Worm (Caenorhabditis elegans): ENCODE measurements around the gene wdr-83.
A peak's percentile ranks its signal among the peaks of the same experiment; 100 is the strongest.

wdr-83 gene

DNA sequence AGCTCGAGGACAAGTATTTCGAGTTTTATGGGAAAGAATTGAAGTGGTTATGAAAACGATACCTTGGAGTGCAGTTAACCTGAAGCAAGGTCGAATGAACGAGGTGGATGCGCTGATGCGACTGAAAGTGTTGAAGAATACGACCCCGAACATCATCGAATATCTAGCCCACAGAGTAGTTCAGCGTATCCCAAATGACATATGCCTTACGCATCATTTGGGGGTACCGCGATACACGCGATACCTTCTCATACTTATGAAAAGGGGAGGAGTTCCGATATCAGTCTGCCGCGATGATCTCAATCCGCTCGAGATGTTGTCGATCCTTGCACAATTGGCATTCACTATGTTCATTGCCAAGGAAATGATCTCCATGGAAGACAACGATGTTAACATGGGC, 41.7 kb downstream of the wdr-83 start, which contains the start of gene T27F7.12:
Gene T27F7.12, plus strand, starts transcription at position 301 of the 400 bp plus-strand sequence.
- no peak for TF ChIP-seq daf-12 (tag; optimal IDR thresholded peaks at IDR 0.05)
- no peak for TF ChIP-seq unc-39 (tag; optimal IDR thresholded peaks at IDR 0.05)
- no peak for TF ChIP-seq nhr-76 (tag; optimal IDR thresholded peaks at IDR 0.05)
- no peak for TF ChIP-seq ceh-9 (tag; optimal IDR thresholded peaks at IDR 0.05)
- TF ChIP-seq nfya-1 (tag; optimal IDR thresholded peaks at IDR 0.05; ENCODE audit: insufficient read depth) = no peak
- no peak for TF ChIP-seq mml-1 (tag; optimal IDR thresholded peaks at IDR 0.05)
- TF ChIP-seq unc-62 (GFP tag; optimal IDR thresholded peaks at IDR 0.05) = no peak
- TF ChIP-seq nhr-77 (tag; optimal IDR thresholded peaks at IDR 0.05) = no peak
- no peak for TF ChIP-seq nhr-12 (tag; optimal IDR thresholded peaks at IDR 0.05)
- TF ChIP-seq tbx-2 (tag; optimal IDR thresholded peaks at IDR 0.05) = no peak
- no peak for TF ChIP-seq elt-1 (tag; optimal IDR thresholded peaks at IDR 0.05)
- no peak for TF ChIP-seq sea-2 (GFP tag; optimal IDR thresholded peaks at IDR 0.05)
- no peak for TF ChIP-seq ama-1 (optimal IDR thresholded peaks at IDR 0.05)
- TF ChIP-seq R02D3.7 (tag; optimal IDR thresholded peaks at IDR 0.05) = no peak
- no peak for TF ChIP-seq fos-1 (tag; optimal IDR thresholded peaks at IDR 0.05)
- TF ChIP-seq ceh-16 (tag; optimal IDR thresholded peaks at IDR 0.05) = no peak
- no peak for TF ChIP-seq nhr-25 (tag; optimal IDR thresholded peaks at IDR 0.05)
- no peak for TF ChIP-seq aly-2 (tag; optimal IDR thresholded peaks at IDR 0.05)

DNA sequence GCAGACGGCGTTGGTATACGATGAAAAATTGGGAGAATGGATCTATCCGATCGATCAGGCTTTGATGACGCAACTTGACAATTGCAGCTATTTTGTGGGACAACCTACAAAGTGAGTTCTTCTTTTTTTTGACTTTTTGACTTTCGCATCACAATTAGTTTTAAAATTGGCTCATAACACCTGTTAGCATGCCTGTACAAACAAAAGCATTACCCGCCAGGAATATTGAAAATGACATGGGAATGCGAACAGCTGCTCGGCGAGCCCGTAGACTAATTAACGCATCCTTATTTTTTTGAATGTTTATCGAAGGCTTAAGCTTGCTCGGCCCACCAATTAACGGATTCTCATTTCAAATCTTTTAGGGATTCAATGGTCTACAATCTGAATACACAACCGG, 44.3 kb downstream of the wdr-83 start:
- no peak for TF ChIP-seq nhr-11 (tag; optimal IDR thresholded peaks at IDR 0.05)
- no peak for TF ChIP-seq nhr-25 (tag; optimal IDR thresholded peaks at IDR 0.05)
- no peak for TF ChIP-seq fkh-10 (GFP tag; optimal IDR thresholded peaks at IDR 0.05)
- no peak for TF ChIP-seq nhr-76 (tag; optimal IDR thresholded peaks at IDR 0.05)
- no peak for TF ChIP-seq nhr-43 (tag; optimal IDR thresholded peaks at IDR 0.05; ENCODE audit: poor library complexity, severe bottlenecking)
- TF ChIP-seq R02D3.7 (tag; optimal IDR thresholded peaks at IDR 0.05) = no peak
- no peak for TF ChIP-seq ceh-28 (tag; optimal IDR thresholded peaks at IDR 0.05)

ce11 chrII:4986664-4987063, 44.8 kb downstream of the wdr-83 start:
- TF ChIP-seq ceh-9 (tag; optimal IDR thresholded peaks at IDR 0.05) (no peak), elt-1 (tag; optimal IDR thresholded peaks at IDR 0.05) (no peak), ZK546.5 (tag; optimal IDR thresholded peaks at IDR 0.05) (no peak), egl-27 (tag; optimal IDR thresholded peaks at IDR 0.05) (no peak), zag-1 (tag; optimal IDR thresholded peaks at IDR 0.05) (no peak), fos-1 (tag; optimal IDR thresholded peaks at IDR 0.05) (no peak), daf-12 (tag; optimal IDR thresholded peaks at IDR 0.05) (no peak), lsy-12 (tag; optimal IDR thresholded peaks at IDR 0.05) (no peak), aly-2 (tag; optimal IDR thresholded peaks at IDR 0.05) (no peak), ceh-28 (tag; optimal IDR thresholded peaks at IDR 0.05) (no peak), elt-2 (tag; optimal IDR thresholded peaks at IDR 0.05) (no peak)

ce11 chrII:4985961-4986503, 45.5 kb downstream of the wdr-83 start:
- TF ChIP-seq elt-1 (tag; optimal IDR thresholded peaks at IDR 0.05) = peak; percentile 65
- TF ChIP-seq nhr-23 (tag; optimal IDR thresholded peaks at IDR 0.05) = peak; percentile 74
- no peak for TF ChIP-seq pqm-1 (tag; optimal IDR thresholded peaks at IDR 0.05)

ce11 chrII:4984151-4984550, 47.4 kb downstream of the wdr-83 start:
- TF ChIP-seq ama-1 (optimal IDR thresholded peaks at IDR 0.05) (no peak), ztf-4 (tag; optimal IDR thresholded peaks at IDR 0.05) (no peak), elt-2 (tag; optimal IDR thresholded peaks at IDR 0.05) (no peak), lin-15B (tag; optimal IDR thresholded peaks at IDR 0.05) (no peak), R02D3.7 (tag; optimal IDR thresholded peaks at IDR 0.05) (no peak), nhr-67 (tag; optimal IDR thresholded peaks at IDR 0.05) (no peak), fkh-2 (tag; optimal IDR thresholded peaks at IDR 0.05) (no peak)

Measured in whole organism, L3 larva.